Worm (Caenorhabditis elegans): ENCODE results near the gene R13H9.6.
"Not testable (repeated sequence)": the region's sequence is repeated elsewhere in the genome, so short reads cannot be mapped to it uniquely, and the experiment has no call there.

Gene R13H9.6

ce11 chrIV:5090993-5091793, 22.8 kb upstream of the R13H9.6 start, which contains the start of the genes snpn-1 and C02B10.4:
snpn-1 (minus strand) TSS chrIV:5091043.
C02B10.4 (plus strand) TSS chrIV:5091586.
- TF ChIP-seq mep-1 (tag; optimal IDR thresholded peaks at IDR 0.05) (peak; percentile 25), unc-62 (GFP tag; optimal IDR thresholded peaks at IDR 0.05 in 1 of 2) (peak in 1 of 2 experiments; percentile 37), unc-62 (tag; optimal IDR thresholded peaks at IDR 0.05) (no peak), lsy-2 (tag; optimal IDR thresholded peaks at IDR 0.05) (peak; percentile 85 to 99), rbr-2 (tag; optimal IDR thresholded peaks at IDR 0.05) (peak; percentile 3), arid-1 (GFP tag; conservative IDR thresholded peaks at IDR 0.05) (0 out of 2 replicates have a peak, but pooled peaks have one; percentile 34), pha-4 (GFP tag; IDR thresholded peaks at IDR 0.05) (no peak), pha-4 (tag; optimal IDR thresholded peaks at IDR 0.05) (peak; percentile 42), vab-7 (GFP tag; IDR thresholded peaks at IDR 0.05) (no peak), T20F7.1 (GFP tag; optimal IDR thresholded peaks at IDR 0.05) (peak; percentile 2), mdl-1 (tag; optimal IDR thresholded peaks at IDR 0.05) (no peak), nhr-237 (tag; optimal IDR thresholded peaks at IDR 0.05) (no peak), ces-1 (GFP tag; optimal IDR thresholded peaks at IDR 0.05) (peak; percentile 47), F44E2.7 (GFP tag; IDR thresholded peaks at IDR 0.05) (no peak), aha-1 (tag) (peak; percentile 93), snpc-1.2 (GFP tag; IDR thresholded peaks at IDR 0.05) (peak; percentile 59; the same call in 1 of the 2 replicates), nhr-6 (tag; optimal IDR thresholded peaks at IDR 0.05) (peak; percentile 9), jun-1 (tag; optimal IDR thresholded peaks at IDR 0.05) (no peak), mes-2 (tag; optimal IDR thresholded peaks at IDR 0.05; ENCODE audit: poor library complexity, severe bottlenecking) (peak; percentile 77), duxl-1 (tag; optimal IDR thresholded peaks at IDR 0.05; ENCODE audit: poor library complexity) (no peak), dpl-1 (GFP tag; optimal IDR thresholded peaks at IDR 0.05) (peak; percentile 52), lin-38 (GFP tag; IDR thresholded peaks at IDR 0.05) (peak; percentile 34)

- TF ChIP-seq nhr-28 (tag; optimal IDR thresholded peaks at IDR 0.05) (peak; percentile 21), egl-43 (GFP tag; IDR thresholded peaks at IDR 0.05) (peak; percentile 9; the same call in 1 of the 2 replicates), arid-1 (GFP tag; conservative IDR thresholded peaks at IDR 0.05) (peak; percentile 34; the same call in 1 of the 2 replicates), mes-2 (tag; optimal IDR thresholded peaks at IDR 0.05; ENCODE audit: poor library complexity, severe bottlenecking) (peak; percentile 46), aha-1 (tag) (peak; percentile 30), hlh-11 (tag; optimal IDR thresholded peaks at IDR 0.05) (peak; percentile 57), lsy-2 (tag; optimal IDR thresholded peaks at IDR 0.05) (peak in 1 of 2 experiments; percentile 78), snpc-1.2 (GFP tag; IDR thresholded peaks at IDR 0.05) (peak; percentile 86), daf-16 (tag; optimal IDR thresholded peaks at IDR 0.05) (peak; percentile 66), pqm-1 (tag; optimal IDR thresholded peaks at IDR 0.05) (peak; percentile 62), lin-38 (GFP tag; IDR thresholded peaks at IDR 0.05) (peak; percentile 76), dve-1 (tag; optimal IDR thresholded peaks at IDR 0.05; ENCODE audit: insufficient read depth) (peak; percentile 30), duxl-1 (tag; optimal IDR thresholded peaks at IDR 0.05; ENCODE audit: poor library complexity) (peak; percentile 30), mep-1 (tag; optimal IDR thresholded peaks at IDR 0.05) (peak; percentile 12), hmg-1.1 (GFP tag; IDR thresholded peaks at IDR 0.05) (0 out of 2 replicates have a peak, but pooled peaks have one; percentile 29), dmd-6 (GFP tag; IDR thresholded peaks at IDR 0.05) (peak; percentile 27; the same call in 1 of the 2 replicates)
- TF ChIP-seq daf-16 (GFP tag; optimal IDR thresholded peaks at IDR 0.05): not testable (repeated sequence)
Observed at ce11 chrIV:5089795-5090528, 21.5 kb upstream of the R13H9.6 start.

- TF ChIP-seq F10B5.3 (tag; optimal IDR thresholded peaks at IDR 0.05) (no peak), R02D3.7 (tag; optimal IDR thresholded peaks at IDR 0.05) (no peak), pha-4 (GFP tag; IDR thresholded peaks at IDR 0.05) (no peak), pha-4 (tag; optimal IDR thresholded peaks at IDR 0.05) (no peak), dpl-1 (GFP tag; optimal IDR thresholded peaks at IDR 0.05) (no peak), lin-38 (GFP tag; IDR thresholded peaks at IDR 0.05) (no peak), madf-9 (GFP tag; conservative IDR thresholded peaks at IDR 0.05) (no peak), mdl-1 (tag; optimal IDR thresholded peaks at IDR 0.05) (peak in 1 of 2 experiments; percentile 77), snpc-4 (tag; optimal IDR thresholded peaks at IDR 0.05) (no peak), F49E8.2 (tag; optimal IDR thresholded peaks at IDR 0.05; ENCODE audit: borderline replicate concordance) (no peak), D1046.2 (GFP tag; IDR thresholded peaks at IDR 0.05) (no peak), lin-39 (tag; optimal IDR thresholded peaks at IDR 0.05) (no peak), fos-1 (tag; optimal IDR thresholded peaks at IDR 0.05) (no peak), zfp-2 (tag; optimal IDR thresholded peaks at IDR 0.05) (no peak), mdt-29 (GFP tag; IDR thresholded peaks at IDR 0.05) (no peak), skn-1 (tag; optimal IDR thresholded peaks at IDR 0.05) (no peak), ceh-82 (tag; optimal IDR thresholded peaks at IDR 0.05) (no peak), F26F4.8 (GFP tag; conservative IDR thresholded peaks at IDR 0.05) (no peak), hlh-11 (tag; optimal IDR thresholded peaks at IDR 0.05) (peak; percentile 77)
Observed at ce11 chrIV:5088814-5089322, 20.4 kb upstream of the R13H9.6 start, which contains the start of gene ivd-1. ivd-1 (minus strand) TSS chrIV:5088864.
